Worm (Caenorhabditis elegans) whole organism, late embryonic: ENCODE results near the gene fbxa-107.

ENCODE experiments used
- Y22D7AL.16 ChIP-seq: sonication (generic microtip); optimal IDR thresholded peaks from 2 replicates; lab custom pipeline; 2016; ENCODE audit warnings: missing genetic modification characterization, missing compliant biosample characterization
- ama-1 ChIP-seq: fragments of 150-350 bp; optimal IDR thresholded peaks from 2 replicates; lab custom pipeline; 2014
- ceh-34 ChIP-seq: sonication (generic microtip); optimal IDR thresholded peaks from 2 replicates; lab custom pipeline; 2016; ENCODE audit warnings: mild to moderate bottlenecking, missing genetic modification characterization, missing compliant biosample characterization
- ceh-9 ChIP-seq: sonication (generic microtip); optimal IDR thresholded peaks from 2 replicates; lab custom pipeline; 2016; ENCODE audit warnings: mild to moderate bottlenecking, missing genetic modification characterization, inconsistent platforms, missing compliant biosample characterization
- ets-4 ChIP-seq: sonication (generic microtip); optimal IDR thresholded peaks from 2 replicates; lab custom pipeline; 2016; ENCODE audit warnings: missing genetic modification characterization, missing compliant biosample characterization
- hlh-30 ChIP-seq: sonication (generic microtip); optimal IDR thresholded peaks from 2 replicates; lab custom pipeline; 2017; ENCODE audit warnings: antibody characterized with exemption, missing genetic modification characterization, missing compliant biosample characterization; ENCODE audit not compliant: insufficient read depth
- pag-3 ChIP-seq: sonication (generic microtip); optimal IDR thresholded peaks from 2 replicates; lab custom pipeline; 2016; ENCODE audit warnings: missing compliant biosample characterization, missing genetic modification characterization, borderline replicate concordance
- pax-1 ChIP-seq: fragments of 150-350 bp; optimal IDR thresholded peaks from 2 replicates; lab custom pipeline; 2014; ENCODE audit warnings: missing biosample characterization, missing genetic modification characterization
- sox-2 ChIP-seq: fragments of 200-800 bp; sonication (Bioruptor generic); IDR thresholded peaks from 2 replicates; pipeline ENCODE4 v1.3.6; 2022; ENCODE audit warnings: missing genetic modification reagents, missing genetic modification characterization, missing compliant biosample characterization
- tbx-2 ChIP-seq: sonication (generic microtip); optimal IDR thresholded peaks from 2 replicates; lab custom pipeline; 2016; ENCODE audit warnings: missing genetic modification characterization, missing compliant biosample characterization
- unc-55 ChIP-seq: sonication (generic microtip); optimal IDR thresholded peaks from 2 replicates; lab custom pipeline; 2017; ENCODE audit warnings: missing biosample characterization, missing genetic modification reagents, missing genetic modification characterization

ce11 chrV:18161228-18161627 is 37.5 kb downstream of the fbxa-107 start, which contains the start of gene C14A6.13:
- no peak for TF ChIP-seq Y22D7AL.16 (tag; lab: Kevin White, UChicago)
- TF ChIP-seq ceh-9 = no peak
- no peak for TF ChIP-seq unc-55
- TF ChIP-seq pax-1 (tag; lab: Kevin White, UChicago) = no peak
- no peak for TF ChIP-seq tbx-2 (tag; lab: Kevin White, UChicago)
- TF ChIP-seq sox-2 = no peak
- TF ChIP-seq ama-1 (lab: Kevin White, UChicago) = no peak
- no peak for TF ChIP-seq hlh-30 (tag; lab: Kevin White, UChicago)
- no peak for TF ChIP-seq ceh-34 (tag; lab: Kevin White, UChicago)
- no peak for TF ChIP-seq pag-3
- no peak for TF ChIP-seq ets-4 (tag; lab: Kevin White, UChicago)
